Worm (Caenorhabditis elegans) whole organism, early embryonic: ENCODE results near the gene ivph-3.

Experiments used
- B0310.2 ChIP-seq: sonication (generic microtip); optimal IDR thresholded peaks from 2 replicates; lab custom pipeline; 2016; ENCODE audit warnings: mild to moderate bottlenecking, missing genetic modification characterization, missing compliant biosample characterization
- F13C5.2 ChIP-seq: sonication (generic microtip); optimal IDR thresholded peaks from 2 replicates; lab custom pipeline; 2017; ENCODE audit warnings: mild to moderate bottlenecking, missing genetic modification characterization, inconsistent platforms, missing compliant biosample characterization
- aly-1 ChIP-seq: sonication (generic microtip); optimal IDR thresholded peaks from 2 replicates; lab custom pipeline; 2016; ENCODE audit warnings: missing genetic modification characterization, missing compliant biosample characterization
- ama-1 ChIP-seq: fragments of 150-350 bp; optimal IDR thresholded peaks from 2 replicates; lab custom pipeline; 2014
- ceh-13 ChIP-seq: fragments of 200-800 bp; sonication (Bioruptor generic); optimal IDR thresholded peaks from 2 replicates; lab custom pipeline; 2018; ENCODE audit warnings: mild to moderate bottlenecking, missing genetic modification characterization, missing compliant biosample characterization
- ceh-36 ChIP-seq: sonication (generic microtip); optimal IDR thresholded peaks from 2 replicates; lab custom pipeline; 2016; ENCODE audit warnings: missing genetic modification characterization, inconsistent platforms, missing compliant biosample characterization
- ets-7 ChIP-seq: sonication (generic microtip); optimal IDR thresholded peaks from 2 replicates; lab custom pipeline; 2016; ENCODE audit warnings: missing genotype, missing genetic modification characterization, missing compliant biosample characterization
- flt-1 ChIP-seq: fragments of 200-800 bp; sonication (Bioruptor generic); IDR thresholded peaks from 2 replicates; pipeline ENCODE4 v1.3.6; 2022; ENCODE audit warnings: missing genetic modification characterization, missing compliant biosample characterization
- hmbx-1 ChIP-seq: sonication (generic microtip); optimal IDR thresholded peaks from 2 replicates; lab custom pipeline; 2016; ENCODE audit warnings: mild to moderate bottlenecking, missing genetic modification characterization, missing compliant biosample characterization
- hmg-4 ChIP-seq: fragments of 200-800 bp; sonication (Bioruptor generic); optimal IDR thresholded peaks from 2 replicates; lab custom pipeline; 2018; ENCODE audit warnings: mild to moderate bottlenecking, missing genetic modification characterization, missing compliant biosample characterization
- hnd-1 ChIP-seq: sonication (generic microtip); optimal IDR thresholded peaks from 2 replicates; lab custom pipeline; 2016; ENCODE audit warnings: missing genetic modification characterization, missing compliant biosample characterization
- pes-1 ChIP-seq: fragments of 200-800 bp; sonication (Bioruptor generic); IDR thresholded peaks from 2 replicates; pipeline ENCODE4 v1.3.6; 2022; ENCODE audit warnings: missing genetic modification reagents, missing genetic modification characterization, missing compliant biosample characterization
- scrt-1 ChIP-seq: fragments of 200-800 bp; sonication (Bioruptor generic); IDR thresholded peaks from 2 replicates; pipeline ENCODE4 v1.3.6; 2022; ENCODE audit warnings: missing genetic modification characterization, missing compliant biosample characterization
- sea-1 ChIP-seq: fragments of 200-800 bp; sonication (Bioruptor generic); conservative IDR thresholded peaks from 2 replicates; pipeline ENCODE4 v1.3.6; 2022; ENCODE audit warnings: missing genetic modification characterization, missing compliant biosample characterization
- tbx-11 ChIP-seq: fragments of 200-800 bp; sonication (Bioruptor generic); IDR thresholded peaks from 2 replicates; pipeline ENCODE4 v1.3.6; 2022; ENCODE audit warnings: missing genetic modification characterization, missing compliant biosample characterization
- tbx-37 ChIP-seq: fragments of 200-800 bp; sonication (Bioruptor generic); conservative IDR thresholded peaks from 2 replicates; pipeline ENCODE4 v1.3.6; 2022; ENCODE audit warnings: missing genetic modification reagents, missing genetic modification characterization, missing compliant biosample characterization
- tra-4 ChIP-seq: sonication (generic microtip); optimal IDR thresholded peaks from 2 replicates; lab custom pipeline; 2017; ENCODE audit warnings: missing genetic modification characterization, missing compliant biosample characterization

The ivph-3 gene

DNA sequence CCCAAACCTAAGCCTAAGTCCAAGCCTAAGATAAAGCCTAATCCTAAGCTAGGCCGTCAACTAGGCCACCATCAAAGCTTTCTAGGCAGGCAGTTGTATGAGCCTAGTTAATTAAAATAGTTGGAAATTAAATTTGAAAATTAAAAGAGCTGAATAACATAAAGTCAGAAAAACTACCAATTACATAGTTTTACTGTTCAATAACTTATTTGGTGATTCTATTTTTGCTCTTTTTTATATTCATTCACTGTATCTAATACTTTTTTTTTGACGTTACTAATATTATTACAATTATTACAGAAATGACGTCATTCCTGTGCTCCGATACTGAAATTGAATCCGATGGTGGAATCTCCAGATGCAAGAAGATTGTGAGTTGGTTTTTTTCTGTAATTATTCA is 34.1 kb upstream of the ivph-3 start, which contains the start of gene lin-22:
Gene lin-22, plus strand, starts transcription at position 301 of the 400 bp plus-strand sequence.
- no peak for TF ChIP-seq ceh-36 (tag; lab: Kevin White, UChicago)
- no peak for TF ChIP-seq ceh-13
- TF ChIP-seq ets-7 (tag; lab: Kevin White, UChicago) = no peak
- no peak for TF ChIP-seq tra-4 (tag; lab: Kevin White, UChicago)
- no peak for TF ChIP-seq hmbx-1 (tag; lab: Kevin White, UChicago)
- TF ChIP-seq flt-1 (GFP tag; lab: Robert Waterston, UW) = no peak
- no peak for TF ChIP-seq sea-1
- no peak for TF ChIP-seq ama-1 (lab: Kevin White, UChicago)
- no peak for TF ChIP-seq tbx-11
- no peak for TF ChIP-seq scrt-1 (GFP tag; lab: Robert Waterston, UW)
- no peak for TF ChIP-seq B0310.2 (tag; lab: Kevin White, UChicago)
- no peak for TF ChIP-seq aly-1 (tag; lab: Kevin White, UChicago)
- TF ChIP-seq pes-1 (GFP tag; lab: Robert Waterston, UW) = no peak

DNA sequence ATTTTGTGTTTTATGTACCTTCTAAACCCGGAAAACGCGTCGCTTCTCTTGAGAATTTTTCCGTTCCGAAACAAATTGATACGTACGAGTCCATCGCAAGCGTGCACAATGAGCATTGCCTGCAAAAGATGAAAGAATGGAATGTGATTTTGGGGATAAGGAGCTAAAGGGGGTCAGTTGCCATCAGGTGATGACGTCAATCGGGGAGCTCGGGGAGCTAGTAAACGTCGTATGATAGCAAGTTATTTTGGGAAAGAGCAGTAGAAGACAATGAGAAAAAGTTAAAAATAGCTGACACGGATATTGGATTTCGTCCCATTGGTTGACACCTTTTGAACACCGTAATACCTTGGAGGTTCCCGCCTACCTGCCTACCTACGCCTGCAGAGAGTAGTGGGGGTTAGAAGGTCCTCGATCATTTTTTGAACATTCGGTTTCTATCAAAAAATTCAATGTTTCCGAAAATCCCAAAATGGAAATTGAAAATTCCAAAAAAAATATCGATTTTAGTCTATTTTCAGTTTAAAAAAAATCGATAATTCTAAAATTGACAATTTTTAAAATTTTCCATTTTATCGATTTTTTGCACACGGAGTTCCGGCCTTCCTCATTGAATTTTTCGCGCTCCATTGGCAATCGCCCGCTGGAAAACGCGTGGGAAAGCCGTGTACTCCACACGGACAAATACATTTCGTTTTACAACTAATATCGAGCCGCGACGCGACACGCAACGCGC is 27.5 kb upstream of the ivph-3 start:
- TF ChIP-seq ama-1 (lab: Kevin White, UChicago) = no peak
- no peak for TF ChIP-seq ets-7 (tag; lab: Kevin White, UChicago)
- no peak for TF ChIP-seq pes-1 (GFP tag; lab: Robert Waterston, UW)
- no peak for TF ChIP-seq F13C5.2 (tag; lab: Kevin White, UChicago)
- TF ChIP-seq scrt-1 (GFP tag; lab: Robert Waterston, UW) = no peak
- TF ChIP-seq ceh-13 = no peak
- TF ChIP-seq hmbx-1 (tag; lab: Kevin White, UChicago) = no peak
- TF ChIP-seq flt-1 (GFP tag; lab: Robert Waterston, UW) = no peak
- no peak for TF ChIP-seq sea-1
- TF ChIP-seq B0310.2 (tag; lab: Kevin White, UChicago) = no peak
- no peak for TF ChIP-seq tbx-37 (GFP tag; lab: Robert Waterston, UW)
- no peak for TF ChIP-seq ceh-36 (tag; lab: Kevin White, UChicago)
- TF ChIP-seq tbx-11 = no peak

DNA sequence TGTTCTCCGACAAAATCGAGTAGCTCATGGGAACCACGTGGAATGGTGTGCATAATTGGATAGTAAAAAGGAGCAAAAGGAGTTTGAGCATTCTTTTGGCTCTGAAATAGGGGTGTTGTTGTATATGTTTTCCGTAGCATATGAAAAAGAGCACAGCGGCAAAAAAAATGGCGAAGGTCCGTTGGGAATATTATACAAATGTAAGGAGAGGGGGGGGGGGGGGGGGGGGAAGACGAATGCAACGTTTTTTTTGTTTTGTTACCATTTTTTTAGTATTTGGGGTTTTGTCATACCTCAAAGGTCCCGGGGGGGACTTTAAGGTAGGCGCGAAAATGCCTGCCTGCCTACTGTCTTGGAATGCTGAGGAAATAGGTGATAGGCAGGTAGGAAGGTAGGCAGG is 24.7 kb upstream of the ivph-3 start, which contains the start of gene ndnf-1:
Gene ndnf-1, minus strand, starts transcription at position 101 of the 400 bp plus-strand sequence.
- no peak for TF ChIP-seq ama-1 (lab: Kevin White, UChicago)
- TF ChIP-seq F13C5.2 (tag; lab: Kevin White, UChicago) = no peak
- TF ChIP-seq pes-1 (GFP tag; lab: Robert Waterston, UW) = no peak
- TF ChIP-seq scrt-1 (GFP tag; lab: Robert Waterston, UW) = no peak
- no peak for TF ChIP-seq hnd-1 (tag; lab: Kevin White, UChicago)
- TF ChIP-seq flt-1 (GFP tag; lab: Robert Waterston, UW) = no peak
- no peak for TF ChIP-seq B0310.2 (tag; lab: Kevin White, UChicago)
- TF ChIP-seq hmbx-1 (tag; lab: Kevin White, UChicago) = no peak
- no peak for TF ChIP-seq ceh-36 (tag; lab: Kevin White, UChicago)
- TF ChIP-seq aly-1 (tag; lab: Kevin White, UChicago) = no peak
- TF ChIP-seq sea-1 = no peak
- no peak for TF ChIP-seq hmg-4 (GFP tag; lab: Kevin White, UChicago)
- TF ChIP-seq tbx-11 = no peak
- no peak for TF ChIP-seq tbx-37 (GFP tag; lab: Robert Waterston, UW)
- TF ChIP-seq ets-7 (tag; lab: Kevin White, UChicago) = no peak

DNA sequence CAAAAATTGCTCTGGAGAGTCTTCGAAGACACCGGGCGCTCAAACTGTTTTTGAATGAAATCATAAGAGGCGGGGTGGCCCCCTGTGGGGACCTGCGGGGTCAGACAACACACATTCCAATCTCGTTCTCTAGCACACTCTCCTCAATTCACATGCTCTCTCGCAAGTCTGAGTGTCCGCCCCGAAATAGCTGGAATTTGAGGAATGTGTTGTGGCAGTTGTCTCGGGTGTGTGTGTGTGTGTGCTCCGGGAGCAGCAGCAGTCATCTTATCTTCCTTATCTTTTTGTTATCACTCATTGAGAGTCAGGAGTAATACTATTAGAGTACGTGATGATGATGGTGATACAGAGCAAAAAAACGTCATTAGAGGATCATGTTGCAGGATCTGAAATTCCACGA is 23.6 kb upstream of the ivph-3 start:
- no peak for TF ChIP-seq hnd-1 (tag; lab: Kevin White, UChicago)
- no peak for TF ChIP-seq hmg-4 (GFP tag; lab: Kevin White, UChicago)

DNA sequence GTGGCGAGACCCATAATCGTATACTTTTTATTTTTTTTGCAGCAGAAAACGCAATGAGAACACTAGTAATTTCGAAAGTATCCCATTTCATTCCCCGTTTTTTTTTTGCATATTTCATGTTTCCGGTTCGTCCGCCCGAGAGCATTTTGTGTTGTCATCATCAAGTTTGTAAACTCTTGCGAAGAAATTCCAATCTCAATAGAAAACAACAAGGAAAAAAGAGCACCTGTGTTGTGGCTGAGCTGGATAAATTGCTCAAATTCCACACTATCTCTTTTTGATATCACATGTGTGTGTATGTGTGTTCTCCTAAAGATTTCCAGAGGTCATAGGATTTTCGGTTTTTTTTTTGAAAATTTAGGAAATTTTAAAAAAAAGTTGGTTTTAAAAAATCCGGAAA is 21.5 kb upstream of the ivph-3 start:
- no peak for TF ChIP-seq tbx-37 (GFP tag; lab: Robert Waterston, UW)
- TF ChIP-seq B0310.2 (tag; lab: Kevin White, UChicago) = no peak
- TF ChIP-seq ceh-36 (tag; lab: Kevin White, UChicago) = no peak
- no peak for TF ChIP-seq aly-1 (tag; lab: Kevin White, UChicago)
- no peak for TF ChIP-seq ceh-13
- no peak for TF ChIP-seq ets-7 (tag; lab: Kevin White, UChicago)
- TF ChIP-seq tbx-11 = no peak
- no peak for TF ChIP-seq hmbx-1 (tag; lab: Kevin White, UChicago)
- TF ChIP-seq pes-1 (GFP tag; lab: Robert Waterston, UW) = no peak
- TF ChIP-seq hmg-4 (GFP tag; lab: Kevin White, UChicago) = no peak
- no peak for TF ChIP-seq sea-1
- TF ChIP-seq scrt-1 (GFP tag; lab: Robert Waterston, UW) = no peak
- TF ChIP-seq hnd-1 (tag; lab: Kevin White, UChicago) = no peak
- no peak for TF ChIP-seq flt-1 (GFP tag; lab: Robert Waterston, UW)
- TF ChIP-seq ama-1 (lab: Kevin White, UChicago) = no peak
- TF ChIP-seq tra-4 (tag; lab: Kevin White, UChicago) = no peak

DNA sequence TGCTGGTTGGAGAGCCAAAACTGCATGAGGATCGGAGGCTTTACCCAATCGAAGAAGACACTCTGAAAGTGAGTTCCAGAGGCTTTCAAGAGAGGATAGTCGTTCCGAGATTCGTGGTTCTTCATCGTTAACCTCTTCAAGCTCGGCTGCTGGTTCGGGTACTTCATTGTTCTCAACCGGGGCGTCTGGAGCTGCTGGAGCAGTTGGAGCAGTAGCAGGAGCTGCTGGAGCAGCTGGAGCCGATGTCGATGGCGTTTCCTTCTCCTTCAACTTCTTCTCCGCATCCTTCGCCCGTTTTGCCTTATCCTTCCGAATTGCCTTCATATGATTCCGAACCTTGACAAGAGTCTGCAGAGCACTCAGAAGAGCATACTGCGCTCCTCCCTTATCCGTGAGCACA is 18.2 kb upstream of the ivph-3 start:
- TF ChIP-seq hmbx-1 (tag; lab: Kevin White, UChicago) (no peak), scrt-1 (GFP tag; lab: Robert Waterston, UW) (no peak), flt-1 (GFP tag; lab: Robert Waterston, UW) (no peak), tbx-11 (no peak), ceh-36 (tag; lab: Kevin White, UChicago) (no peak), F13C5.2 (tag; lab: Kevin White, UChicago) (no peak), tbx-37 (GFP tag; lab: Robert Waterston, UW) (no peak)

DNA sequence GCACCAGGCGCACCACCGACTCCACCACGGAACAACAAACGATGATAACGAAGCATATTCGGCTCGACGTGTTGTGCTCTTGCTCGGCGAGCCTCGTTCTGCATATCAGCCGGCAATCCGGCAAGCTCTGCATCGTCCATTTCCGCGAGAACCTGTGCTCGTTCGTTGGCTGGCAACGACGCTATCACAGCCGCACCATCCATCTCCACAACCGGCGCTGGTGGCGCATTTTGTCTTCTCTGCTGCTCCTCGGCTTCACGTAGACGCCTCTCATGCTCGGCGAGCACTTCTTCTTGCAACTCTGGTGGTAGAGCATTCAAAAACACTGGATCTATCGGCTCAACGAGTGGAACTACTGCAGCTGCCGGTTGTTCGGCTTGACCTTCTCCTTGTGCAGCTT is 15.6 kb upstream of the ivph-3 start:
- TF ChIP-seq pes-1 (GFP tag; lab: Robert Waterston, UW) (no peak), ets-7 (tag; lab: Kevin White, UChicago) (no peak), aly-1 (tag; lab: Kevin White, UChicago) (no peak), tbx-37 (GFP tag; lab: Robert Waterston, UW) (no peak), tra-4 (tag; lab: Kevin White, UChicago) (no peak), B0310.2 (tag; lab: Kevin White, UChicago) (no peak), F13C5.2 (tag; lab: Kevin White, UChicago) (no peak), ama-1 (lab: Kevin White, UChicago) (no peak), hnd-1 (tag; lab: Kevin White, UChicago) (no peak), hmbx-1 (tag; lab: Kevin White, UChicago) (no peak), hmg-4 (GFP tag; lab: Kevin White, UChicago) (no peak), sea-1 (no peak), tbx-11 (no peak), flt-1 (GFP tag; lab: Robert Waterston, UW) (no peak), ceh-13 (no peak)
